Worm (Caenorhabditis elegans) whole organism, L2 larva: ENCODE data around the gene F22F4.5.
A peak's percentile ranks its signal among the peaks of the same experiment; 100 is the strongest.

ENCODE experiments used
- C34F6.9 ChIP-seq: fragments of 150-350 bp; optimal IDR thresholded peaks from 2 replicates; lab custom pipeline; 2014; ENCODE audit warnings: missing biosample characterization, missing genetic modification characterization
- F13H6.1 ChIP-seq: sonication (generic microtip); optimal IDR thresholded peaks from 2 replicates; lab custom pipeline; 2016; ENCODE audit warnings: missing genetic modification characterization, missing compliant biosample characterization
- R02D3.7 ChIP-seq: fragments of 150-350 bp; optimal IDR thresholded peaks from 2 replicates; lab custom pipeline; 2014; ENCODE audit warnings: missing biosample characterization, missing genetic modification characterization
- Y55F3AM.14 ChIP-seq: fragments of 200-800 bp; sonication (Bioruptor generic); optimal IDR thresholded peaks from 2 replicates; lab custom pipeline; 2018; ENCODE audit warnings: mild to moderate bottlenecking, missing genetic modification characterization, missing compliant biosample characterization
- ZK546.5 ChIP-seq: sonication (generic microtip); optimal IDR thresholded peaks from 2 replicates; lab custom pipeline; 2017; ENCODE audit warnings: missing biosample characterization, missing genetic modification characterization
- alr-1 ChIP-seq: fragments of 150-350 bp; optimal IDR thresholded peaks from 2 replicates; lab custom pipeline; 2014; ENCODE audit warnings: missing biosample characterization, missing genetic modification characterization
- aly-2 ChIP-seq: fragments of 150-350 bp; optimal IDR thresholded peaks from 2 replicates; lab custom pipeline; 2014; ENCODE audit warnings: missing biosample characterization, missing genetic modification characterization
- ama-1 ChIP-seq: fragments of 150-350 bp; optimal IDR thresholded peaks from 2 replicates; lab custom pipeline; 2018; ENCODE audit warnings: inconsistent platforms
- blmp-1 ChIP-seq: sonication (generic microtip); optimal IDR thresholded peaks from 2 replicates; lab custom pipeline; 2017; ENCODE audit warnings: missing genetic modification characterization, mild to moderate bottlenecking, missing compliant biosample characterization, antibody characterized with exemption, moderate library complexity; ENCODE audit not compliant: insufficient read depth
- ceh-16 ChIP-seq: fragments of 150-350 bp; optimal IDR thresholded peaks from 2 replicates; lab custom pipeline; 2014; ENCODE audit warnings: missing biosample characterization, missing genetic modification characterization
- ceh-82 ChIP-seq: fragments of 150-350 bp; optimal IDR thresholded peaks from 2 replicates; lab custom pipeline; 2014; ENCODE audit warnings: missing biosample characterization, missing genetic modification characterization
- crh-2 ChIP-seq: sonication (generic microtip); optimal IDR thresholded peaks from 2 replicates; lab custom pipeline; 2017; ENCODE audit warnings: missing biosample characterization, missing genetic modification characterization
- dmd-4 ChIP-seq: sonication (generic microtip); optimal IDR thresholded peaks from 2 replicates; lab custom pipeline; 2017; ENCODE audit warnings: missing biosample characterization, missing genetic modification characterization
- egl-27 ChIP-seq: sonication (generic microtip); optimal IDR thresholded peaks from 3 replicates; lab custom pipeline; 2017; ENCODE audit warnings: missing biosample characterization, missing genetic modification reagents, missing genetic modification characterization
- elt-1 ChIP-seq: fragments of 150-350 bp; optimal IDR thresholded peaks from 2 replicates; lab custom pipeline; 2014; ENCODE audit warnings: missing biosample characterization, missing genetic modification characterization
- elt-3 ChIP-seq: sonication (generic microtip); optimal IDR thresholded peaks from 2 replicates; lab custom pipeline; 2017; ENCODE audit warnings: missing biosample characterization, missing genetic modification characterization
- fos-1 ChIP-seq: fragments of 150-350 bp; optimal IDR thresholded peaks from 2 replicates; lab custom pipeline; 2014; ENCODE audit warnings: missing biosample characterization, missing genetic modification characterization
- gmeb-1 ChIP-seq: fragments of 150-350 bp; optimal IDR thresholded peaks from 2 replicates; lab custom pipeline; 2014; ENCODE audit warnings: missing biosample characterization, missing genetic modification characterization
- lin-11 ChIP-seq: fragments of 150-350 bp; sonication (generic microtip); optimal IDR thresholded peaks from 2 replicates; lab custom pipeline; 2014; ENCODE audit warnings: missing biosample characterization, missing genetic modification characterization, inconsistent platforms, mixed read lengths
- lin-39 ChIP-seq: fragments of 150-350 bp; optimal IDR thresholded peaks from 2 replicates; lab custom pipeline; 2014; ENCODE audit warnings: missing biosample characterization, missing genetic modification reagents, missing genetic modification characterization
- lsy-2 ChIP-seq, 2 experiments: fragments of 150-350 bp in 1 of 2; sonication (generic microtip) in 1 of 2; optimal IDR thresholded peaks; 2 replicates each; lab custom pipeline; 2014 to 2017; ENCODE audit warnings: missing biosample characterization in 2 of 2, missing genetic modification characterization in 2 of 2
- mab-5 ChIP-seq: fragments of 150-350 bp; optimal IDR thresholded peaks from 2 replicates; lab custom pipeline; 2014; ENCODE audit warnings: missing biosample characterization, missing genetic modification characterization
- mbf-1 ChIP-seq: sonication (generic microtip); optimal IDR thresholded peaks from 2 replicates; lab custom pipeline; 2017; ENCODE audit warnings: missing biosample characterization, missing genetic modification characterization
- mdl-1 ChIP-seq, 2 experiments: fragments of 150-350 bp in 1 of 2; sonication (generic microtip) in 1 of 2; optimal IDR thresholded peaks; 2 replicates each; lab custom pipeline; 2017; ENCODE audit warnings: missing biosample characterization in 2 of 2, missing genetic modification characterization in 2 of 2
- nhr-10 ChIP-seq: sonication (generic microtip); optimal IDR thresholded peaks from 2 replicates; lab custom pipeline; 2017; ENCODE audit warnings: missing biosample characterization, missing genetic modification characterization
- nhr-12 ChIP-seq: fragments of 150-350 bp; optimal IDR thresholded peaks from 2 replicates; lab custom pipeline; 2014; ENCODE audit warnings: missing biosample characterization, missing genetic modification characterization
- nhr-129 ChIP-seq: fragments of 150-350 bp; optimal IDR thresholded peaks from 2 replicates; lab custom pipeline; 2014; ENCODE audit warnings: missing biosample characterization, missing genetic modification characterization
- nhr-21 ChIP-seq: fragments of 150-350 bp; optimal IDR thresholded peaks from 2 replicates; lab custom pipeline; 2014; ENCODE audit warnings: missing biosample characterization, missing genetic modification characterization
- nhr-237 ChIP-seq: fragments of 150-350 bp; optimal IDR thresholded peaks from 2 replicates; lab custom pipeline; 2014; ENCODE audit warnings: missing biosample characterization, missing genetic modification characterization
- nhr-25 ChIP-seq: fragments of 150-350 bp; sonication (generic microtip); optimal IDR thresholded peaks from 3 replicates; lab custom pipeline; 2014; ENCODE audit warnings: missing biosample characterization, missing genetic modification characterization
- nhr-6 ChIP-seq: fragments of 150-350 bp; optimal IDR thresholded peaks from 2 replicates; lab custom pipeline; 2014; ENCODE audit warnings: missing biosample characterization, missing genetic modification characterization
- peb-1 ChIP-seq: fragments of 150-350 bp; optimal IDR thresholded peaks from 2 replicates; lab custom pipeline; 2014; ENCODE audit warnings: missing biosample characterization, missing genetic modification characterization
- sem-4 ChIP-seq: fragments of 150-350 bp; optimal IDR thresholded peaks from 2 replicates; lab custom pipeline; 2014; ENCODE audit warnings: missing biosample characterization, missing genetic modification reagents, missing genetic modification characterization
- skn-1 ChIP-seq: sonication (generic microtip); optimal IDR thresholded peaks from 2 replicates; lab custom pipeline; 2017; ENCODE audit warnings: missing biosample characterization, missing genetic modification characterization
- sma-3 ChIP-seq: sonication (generic microtip); optimal IDR thresholded peaks from 2 replicates; lab custom pipeline; 2016; ENCODE audit warnings: missing genetic modification reagents, missing genetic modification characterization, missing compliant biosample characterization
- sma-9 ChIP-seq, 2 experiments: fragments of 150-350 bp in 1 of 2; sonication (generic microtip) in 1 of 2; optimal IDR thresholded peaks; 2 replicates each; lab custom pipeline; 2014 to 2016; ENCODE audit warnings: missing genetic modification characterization in 2 of 2, mild to moderate bottlenecking in 1 of 2, missing biosample characterization in 1 of 2, missing compliant biosample characterization in 1 of 2, missing genetic modification reagents in 1 of 2, moderate library complexity in 1 of 2
- snpc-4 ChIP-seq: fragments of 150-350 bp; optimal IDR thresholded peaks from 2 replicates; lab custom pipeline; 2014; ENCODE audit warnings: missing biosample characterization, missing genetic modification characterization
- unc-39 ChIP-seq: fragments of 150-350 bp; optimal IDR thresholded peaks from 2 replicates; lab custom pipeline; 2014; ENCODE audit warnings: missing biosample characterization, missing genetic modification characterization
- unc-55 ChIP-seq: fragments of 150-350 bp; sonication (generic microtip); optimal IDR thresholded peaks from 3 replicates; lab custom pipeline; 2014; ENCODE audit warnings: missing biosample characterization, missing genetic modification reagents, missing genetic modification characterization
- unc-62 ChIP-seq: fragments of 150-350 bp; optimal IDR thresholded peaks from 2 replicates; lab custom pipeline; 2014; ENCODE audit warnings: missing biosample characterization, missing genetic modification reagents, missing genetic modification characterization
- zag-1 ChIP-seq: fragments of 150-350 bp; optimal IDR thresholded peaks from 2 replicates; lab custom pipeline; 2014; ENCODE audit warnings: missing biosample characterization, missing genetic modification characterization
- ztf-1 ChIP-seq: fragments of 200-800 bp; sonication (Bioruptor generic); conservative IDR thresholded peaks from 2 replicates; pipeline ENCODE4 v1.3.6; 2022; ENCODE audit warnings: missing genetic modification characterization, missing compliant biosample characterization
- ztf-11 ChIP-seq: sonication (generic microtip); optimal IDR thresholded peaks from 2 replicates; lab custom pipeline; 2017; ENCODE audit warnings: missing biosample characterization, missing genetic modification characterization
- ztf-4 ChIP-seq: fragments of 150-350 bp; optimal IDR thresholded peaks from 2 replicates; lab custom pipeline; 2014; ENCODE audit warnings: missing biosample characterization, missing genetic modification characterization

Gene F22F4.5

DNA sequence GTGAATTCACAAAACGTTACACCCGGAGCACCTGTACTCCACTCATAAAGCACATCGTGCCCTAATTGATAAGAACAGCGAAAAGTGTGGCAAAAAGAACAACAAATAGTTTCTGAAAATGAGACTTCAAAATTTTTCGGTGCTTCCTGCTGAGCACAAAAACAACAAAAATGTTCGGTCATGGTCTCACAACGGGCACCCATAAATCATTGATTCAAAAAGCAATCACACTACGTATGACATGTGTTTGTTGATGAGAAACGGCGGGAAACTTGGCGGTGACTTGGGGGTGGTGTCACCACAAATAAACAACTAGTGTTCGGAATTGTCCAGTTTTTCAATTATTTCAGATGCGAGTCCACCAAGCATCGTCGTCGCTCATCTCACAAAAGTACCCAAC lies 31.8 kb downstream of the F22F4.5 start:
- no peak for TF ChIP-seq nhr-25 (tag; lab: Kevin White, UChicago)
- no peak for TF ChIP-seq ZK546.5 (tag; lab: Kevin White, UChicago)
- TF ChIP-seq alr-1: no peak
- no peak for TF ChIP-seq aly-2 (tag; lab: Kevin White, UChicago)
- TF ChIP-seq elt-3: no peak
- TF ChIP-seq nhr-129: no peak
- TF ChIP-seq C34F6.9 (tag; lab: Kevin White, UChicago): no peak
- TF ChIP-seq lsy-2 (tag; optimal IDR thresholded peaks at IDR 0.05; lab: Kevin White, UChicago): no peak
- TF ChIP-seq mbf-1 (tag; lab: Kevin White, UChicago): no peak
- TF ChIP-seq F13H6.1 (tag; lab: Kevin White, UChicago): no peak
- no peak for TF ChIP-seq unc-39
- no peak for TF ChIP-seq lin-11 (tag; lab: Kevin White, UChicago)
- TF ChIP-seq peb-1 (tag; lab: Kevin White, UChicago): no peak
- no peak for TF ChIP-seq ama-1 (lab: Kevin White, UChicago)
- TF ChIP-seq lin-39 (tag; lab: Kevin White, UChicago): no peak
- TF ChIP-seq ztf-11: no peak
- TF ChIP-seq sem-4 (tag; lab: Kevin White, UChicago): no peak
- no peak for TF ChIP-seq nhr-10 (tag; lab: Kevin White, UChicago)

DNA sequence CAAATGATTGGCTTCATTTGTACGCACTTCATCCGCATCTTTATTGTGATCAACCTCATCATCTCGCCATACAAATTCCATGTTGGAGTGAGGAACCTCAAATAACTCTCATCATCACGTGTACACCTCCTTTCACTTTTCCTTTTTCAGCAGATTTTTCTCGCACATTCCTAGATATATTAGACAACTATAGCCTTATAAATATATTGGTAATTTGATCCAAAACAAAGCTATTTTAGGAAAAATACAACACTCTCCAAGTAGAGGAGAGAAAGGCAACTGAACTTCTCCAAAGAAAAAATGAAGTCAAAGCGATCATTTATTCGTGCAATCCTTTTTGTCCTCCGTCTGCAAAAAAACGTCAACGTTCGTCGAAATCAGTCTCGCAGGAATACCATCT lies 33.9 kb downstream of the F22F4.5 start, which contains the start of gene R07E4.1:
Gene R07E4.1 (plus strand): TSS at position 301 of the 400 bp plus-strand sequence.
- TF ChIP-seq ama-1 (lab: Kevin White, UChicago): no peak
- TF ChIP-seq ztf-11: no peak
- no peak for TF ChIP-seq nhr-129
- no peak for TF ChIP-seq mbf-1 (tag; lab: Kevin White, UChicago)
- no peak for TF ChIP-seq R02D3.7
- TF ChIP-seq blmp-1: no peak
- no peak for TF ChIP-seq elt-1 (tag; lab: Kevin White, UChicago)

DNA sequence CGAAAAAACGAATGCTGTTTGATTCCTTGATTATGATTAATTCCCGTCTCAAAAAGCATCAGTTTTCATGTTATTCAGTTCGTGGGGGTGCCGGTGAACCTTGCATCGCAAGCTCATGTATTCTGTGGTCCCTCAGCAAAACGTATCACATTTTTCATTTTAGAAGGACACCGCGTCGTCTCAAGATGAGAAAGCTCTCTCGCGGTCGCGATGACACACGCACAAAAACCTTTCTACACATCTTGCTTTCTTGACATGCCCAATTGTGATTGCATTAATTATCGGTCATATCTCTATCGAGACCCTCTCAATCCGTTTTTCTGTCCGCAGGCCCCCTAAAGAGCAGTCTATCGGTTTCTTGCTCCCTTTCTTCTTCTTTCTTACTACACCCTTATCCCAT lies 36.5 kb downstream of the F22F4.5 start:
- TF ChIP-seq ztf-4 (tag; lab: Kevin White, UChicago) (no peak), C34F6.9 (tag; lab: Kevin White, UChicago) (no peak), zag-1 (tag; lab: Kevin White, UChicago) (no peak), lin-11 (tag; lab: Kevin White, UChicago) (no peak), ama-1 (lab: Kevin White, UChicago) (no peak), aly-2 (tag; lab: Kevin White, UChicago) (no peak), egl-27 (tag; lab: Kevin White, UChicago) (no peak), nhr-129 (no peak)

DNA sequence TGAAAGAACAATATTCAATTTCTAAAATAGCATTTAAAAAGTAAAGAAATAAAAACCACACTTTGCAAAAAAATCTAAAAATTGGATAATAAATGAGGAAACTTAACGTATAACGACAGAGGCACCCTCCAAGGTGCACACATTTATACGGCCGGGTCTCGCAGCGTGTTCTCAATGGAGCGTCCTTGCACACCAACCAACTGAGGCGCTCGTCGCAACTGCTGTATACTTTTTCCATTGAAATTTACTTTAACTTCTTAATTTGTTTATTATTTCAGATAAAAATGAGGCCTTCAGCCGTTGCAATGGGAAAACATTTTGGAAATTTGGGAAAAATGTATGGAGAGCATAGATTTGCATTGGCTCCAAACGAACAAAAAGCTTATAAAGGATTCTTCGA lies 39.5 kb downstream of the F22F4.5 start, which contains the start of the genes R07E4.5 and R07E4.3:
Gene R07E4.5 (minus strand): TSS at position 1 of the 400 bp plus-strand sequence.
Gene R07E4.3 (plus strand): TSS at position 285 of the 400 bp plus-strand sequence.
- TF ChIP-seq nhr-10 (tag; lab: Kevin White, UChicago) (no peak), crh-2 (tag; lab: Kevin White, UChicago) (peak; percentile 70), ztf-1 (no peak), nhr-25 (tag; lab: Kevin White, UChicago) (peak; percentile 67), blmp-1 (peak; percentile 13), unc-62 (GFP tag; lab: Kevin White, UChicago) (no peak), mbf-1 (tag; lab: Kevin White, UChicago) (no peak), peb-1 (tag; lab: Kevin White, UChicago) (no peak), nhr-6 (tag; lab: Kevin White, UChicago) (peak; percentile 13), sma-3 (GFP tag; lab: Kevin White, UChicago) (peak; percentile 74), lin-39 (tag; lab: Kevin White, UChicago) (no peak), sma-9 (GFP tag; optimal IDR thresholded peaks at IDR 0.05; lab: Kevin White, UChicago) (peak; percentile 81), sma-9 (tag; optimal IDR thresholded peaks at IDR 0.05; lab: Kevin White, UChicago) (no peak), nhr-12 (tag; lab: Kevin White, UChicago) (no peak), elt-3 (no peak), nhr-237 (no peak), ceh-82 (no peak), gmeb-1 (tag; lab: Kevin White, UChicago) (peak; percentile 68), ceh-16 (no peak), aly-2 (tag; lab: Kevin White, UChicago) (no peak), R02D3.7 (no peak), unc-55 (peak; percentile 91), Y55F3AM.14 (GFP tag; lab: Kevin White, UChicago) (no peak), ztf-4 (tag; lab: Kevin White, UChicago) (no peak), fos-1 (peak; percentile 58), egl-27 (tag; lab: Kevin White, UChicago) (peak; percentile 11), snpc-4 (tag; lab: Kevin White, UChicago) (peak; percentile 0), sem-4 (tag; lab: Kevin White, UChicago) (peak; percentile 54), nhr-129 (peak; percentile 79), lsy-2 (tag; optimal IDR thresholded peaks at IDR 0.05; lab: Kevin White, UChicago) (peak in 1 of 2 experiments; percentile 80), mab-5 (tag; lab: Kevin White, UChicago) (no peak), dmd-4 (tag; lab: Kevin White, UChicago) (no peak), F13H6.1 (tag; lab: Kevin White, UChicago) (peak; percentile 71), C34F6.9 (tag; lab: Kevin White, UChicago) (peak; percentile 67), skn-1 (tag; lab: Kevin White, UChicago) (no peak), elt-1 (tag; lab: Kevin White, UChicago) (no peak), mdl-1 (tag; optimal IDR thresholded peaks at IDR 0.05; lab: Kevin White, UChicago) (no peak), zag-1 (tag; lab: Kevin White, UChicago) (no peak), nhr-21 (tag; lab: Kevin White, UChicago) (peak; percentile 62), ztf-11 (no peak), ama-1 (lab: Kevin White, UChicago) (no peak)
